Worm (Caenorhabditis elegans) whole organism, L3 larva: ENCODE data around the gene rsd-3.

ENCODE experiments used
- R02D3.7 ChIP-seq: fragments of 150-350 bp; optimal IDR thresholded peaks from 2 replicates; lab custom pipeline; 2014; ENCODE audit warnings: missing biosample characterization, missing genetic modification characterization
- ZK546.5 ChIP-seq: sonication (generic microtip); optimal IDR thresholded peaks from 2 replicates; lab custom pipeline; 2017; ENCODE audit warnings: missing biosample characterization, missing genetic modification characterization
- ama-1 ChIP-seq: fragments of 150-350 bp; optimal IDR thresholded peaks from 2 replicates; lab custom pipeline; 2018
- ceh-82 ChIP-seq: fragments of 150-350 bp; optimal IDR thresholded peaks from 2 replicates; lab custom pipeline; 2014; ENCODE audit warnings: missing biosample characterization, missing genetic modification characterization
- daf-12 ChIP-seq: fragments of 150-350 bp; optimal IDR thresholded peaks from 2 replicates; lab custom pipeline; 2014; ENCODE audit warnings: missing biosample characterization, missing genetic modification reagents, missing genetic modification characterization
- egl-5 ChIP-seq: fragments of 150-350 bp; optimal IDR thresholded peaks from 2 replicates; lab custom pipeline; 2017; ENCODE audit warnings: missing biosample characterization, missing genetic modification reagents, missing genetic modification characterization, inconsistent platforms
- elt-1 ChIP-seq: fragments of 150-350 bp; optimal IDR thresholded peaks from 2 replicates; lab custom pipeline; 2014; ENCODE audit warnings: missing biosample characterization, missing genetic modification characterization
- elt-2 ChIP-seq: sonication (generic microtip); optimal IDR thresholded peaks from 2 replicates; lab custom pipeline; 2016; ENCODE audit warnings: missing genetic modification reagents, mild to moderate bottlenecking, missing genetic modification characterization, missing compliant biosample characterization
- elt-3 ChIP-seq, 3 experiments: fragments of 150-350 bp in 1 of 3; sonication (generic microtip) in 2 of 3; optimal IDR thresholded peaks; 2 replicates in 2 of 3; 4 replicates in 1 of 3; lab custom pipeline; 2014 to 2017; ENCODE audit warnings: missing biosample characterization in 3 of 3, missing genetic modification characterization in 3 of 3
- eor-1 ChIP-seq, 2 experiments: fragments of 150-350 bp; optimal IDR thresholded peaks; 2 replicates each; lab custom pipeline; 2014 to 2018; ENCODE audit warnings: missing biosample characterization in 2 of 2, missing genetic modification characterization in 2 of 2
- fkh-2 ChIP-seq: fragments of 150-350 bp; optimal IDR thresholded peaks from 2 replicates; lab custom pipeline; 2014; ENCODE audit warnings: missing biosample characterization, missing genetic modification reagents, missing genetic modification characterization
- fos-1 ChIP-seq: fragments of 150-350 bp; optimal IDR thresholded peaks from 2 replicates; lab custom pipeline; 2014; ENCODE audit warnings: missing biosample characterization, missing genetic modification characterization
- hmg-11 ChIP-seq: sonication (generic microtip); optimal IDR thresholded peaks from 2 replicates; lab custom pipeline; 2016; ENCODE audit warnings: missing genetic modification characterization, missing compliant biosample characterization
- lin-15B ChIP-seq: fragments of 150-350 bp; optimal IDR thresholded peaks from 2 replicates; lab custom pipeline; 2014; ENCODE audit warnings: missing biosample characterization, missing genetic modification characterization
- lin-39 ChIP-seq: fragments of 150-350 bp; optimal IDR thresholded peaks from 2 replicates; lab custom pipeline; 2018; ENCODE audit warnings: missing biosample characterization, missing genetic modification reagents, missing genetic modification characterization
- lsy-12 ChIP-seq: sonication (generic microtip); optimal IDR thresholded peaks from 2 replicates; lab custom pipeline; 2016; ENCODE audit warnings: mild to moderate bottlenecking, missing genetic modification characterization, missing compliant biosample characterization
- mml-1 ChIP-seq: fragments of 150-350 bp; sonication (generic microtip); optimal IDR thresholded peaks from 3 replicates; lab custom pipeline; 2014; ENCODE audit warnings: missing biosample characterization, missing genetic modification characterization
- nfya-1 ChIP-seq: sonication (generic microtip); optimal IDR thresholded peaks from 2 replicates; lab custom pipeline; 2017; ENCODE audit warnings: missing genetic modification characterization, mild to moderate bottlenecking, missing compliant biosample characterization, antibody characterized with exemption, moderate library complexity; ENCODE audit not compliant: insufficient read depth
- nhr-11 ChIP-seq: fragments of 150-350 bp; optimal IDR thresholded peaks from 2 replicates; lab custom pipeline; 2014; ENCODE audit warnings: missing biosample characterization, missing genetic modification characterization
- nhr-23 ChIP-seq: fragments of 150-350 bp; optimal IDR thresholded peaks from 2 replicates; lab custom pipeline; 2014; ENCODE audit warnings: missing biosample characterization, missing genetic modification reagents, missing genetic modification characterization
- nhr-25 ChIP-seq: sonication (generic microtip); optimal IDR thresholded peaks from 2 replicates; lab custom pipeline; 2017; ENCODE audit warnings: missing biosample characterization, missing genetic modification characterization
- nhr-28 ChIP-seq: fragments of 150-350 bp; optimal IDR thresholded peaks from 2 replicates; lab custom pipeline; 2014; ENCODE audit warnings: missing biosample characterization, missing genetic modification characterization
- nhr-43 ChIP-seq: sonication (generic microtip); optimal IDR thresholded peaks from 2 replicates; lab custom pipeline; 2016; ENCODE audit warnings: mild to moderate bottlenecking, missing genetic modification characterization, missing compliant biosample characterization; ENCODE audit not compliant: poor library complexity, severe bottlenecking
- nhr-67 ChIP-seq: fragments of 150-350 bp; optimal IDR thresholded peaks from 2 replicates; lab custom pipeline; 2014; ENCODE audit warnings: missing biosample characterization, missing genetic modification characterization
- nhr-76 ChIP-seq: fragments of 150-350 bp; sonication (generic microtip); optimal IDR thresholded peaks from 5 replicates; lab custom pipeline; 2014; ENCODE audit warnings: missing biosample characterization, missing genetic modification characterization
- nhr-77 ChIP-seq: fragments of 150-350 bp; optimal IDR thresholded peaks from 2 replicates; lab custom pipeline; 2014; ENCODE audit warnings: missing biosample characterization, missing genetic modification characterization
- pqm-1 ChIP-seq: fragments of 150-350 bp; optimal IDR thresholded peaks from 2 replicates; lab custom pipeline; 2017; ENCODE audit warnings: missing biosample characterization, missing genetic modification characterization, inconsistent platforms
- sea-2 ChIP-seq: fragments of 150-350 bp; sonication (generic microtip); optimal IDR thresholded peaks from 4 replicates; lab custom pipeline; 2014; ENCODE audit warnings: missing biosample characterization, missing genetic modification reagents, missing genetic modification characterization
- skn-1 ChIP-seq: fragments of 150-350 bp; optimal IDR thresholded peaks from 2 replicates; lab custom pipeline; 2014; ENCODE audit warnings: missing biosample characterization, missing genetic modification characterization
- tbx-2 ChIP-seq: sonication (generic microtip); optimal IDR thresholded peaks from 2 replicates; lab custom pipeline; 2016; ENCODE audit warnings: mild to moderate bottlenecking, missing genetic modification characterization, missing compliant biosample characterization
- unc-39 ChIP-seq: sonication (generic microtip); optimal IDR thresholded peaks from 4 replicates; lab custom pipeline; 2017; ENCODE audit warnings: missing biosample characterization, missing genetic modification characterization
- unc-62 ChIP-seq: fragments of 150-350 bp; sonication (generic microtip); optimal IDR thresholded peaks from 4 replicates; lab custom pipeline; 2014; ENCODE audit warnings: missing biosample characterization, missing genetic modification reagents, missing genetic modification characterization
- ztf-4 ChIP-seq: fragments of 150-350 bp; optimal IDR thresholded peaks from 2 replicates; lab custom pipeline; 2014; ENCODE audit warnings: missing biosample characterization, missing genetic modification characterization

rsd-3 gene

ce11 chrX:11806175-11806853 is 8.0 kb downstream of the rsd-3 start:
- TF ChIP-seq fkh-2 (tag; lab: Kevin White, UChicago) (no peak), fos-1 (tag; lab: Kevin White, UChicago) (no peak), egl-5 (tag; lab: Kevin White, UChicago) (no peak), nhr-77 (tag; lab: Kevin White, UChicago) (no peak), daf-12 (tag; lab: Kevin White, UChicago) (no peak), eor-1 (tag; optimal IDR thresholded peaks at IDR 0.05; lab: Kevin White, UChicago) (no peak), nhr-11 (tag; lab: Kevin White, UChicago) (no peak), ceh-82 (tag; lab: Kevin White, UChicago) (no peak), sea-2 (GFP tag; lab: Kevin White, UChicago) (no peak)

DNA sequence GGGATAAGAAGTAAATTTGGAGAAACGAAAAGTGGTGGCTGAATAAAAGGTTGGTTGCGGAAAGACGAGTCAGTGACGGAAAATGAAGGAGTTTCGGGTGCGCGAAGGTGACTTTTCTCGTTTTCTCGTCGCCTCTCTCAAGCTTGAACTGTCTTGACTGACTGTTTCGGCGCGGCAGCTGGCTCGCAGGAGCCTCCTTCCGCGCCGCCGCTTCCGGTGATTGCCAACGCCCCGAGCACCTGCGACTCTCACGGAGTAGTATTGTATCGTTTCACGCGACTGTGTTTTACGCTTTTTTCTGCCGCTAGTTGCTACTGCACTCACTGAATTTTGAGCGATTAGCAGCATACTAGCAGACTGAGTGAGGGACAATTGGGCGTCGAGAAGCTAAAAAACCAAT is 16.4 kb downstream of the rsd-3 start, which contains the start of gene C34E11.2:
C34E11.2 (minus strand) TSS at position 84 of the 400 bp plus-strand sequence.
- TF ChIP-seq elt-2 (tag; lab: Kevin White, UChicago) (no peak), lsy-12 (peak; percentile 2)

DNA sequence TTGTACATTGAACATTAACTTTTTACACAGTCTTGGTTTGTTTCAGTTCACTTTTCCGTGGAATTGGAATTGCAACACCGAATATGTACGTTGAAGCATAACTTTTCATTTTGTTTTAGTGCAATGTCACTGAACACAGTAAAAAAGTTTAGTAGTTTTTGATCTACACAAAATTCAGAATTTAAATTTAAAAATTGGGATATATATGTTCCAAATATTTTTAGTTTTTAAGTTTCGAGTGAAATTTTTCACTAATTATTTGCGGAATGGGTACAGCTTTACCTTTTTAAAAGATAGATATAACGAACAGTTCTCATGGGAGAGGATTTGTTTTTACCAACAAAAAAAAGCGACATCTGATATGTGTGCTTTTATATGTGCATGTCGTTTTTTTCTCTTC is 18.5 kb downstream of the rsd-3 start:
- TF ChIP-seq mml-1 (tag; lab: Kevin White, UChicago) (no peak), skn-1 (tag; lab: Kevin White, UChicago) (no peak), R02D3.7 (no peak), elt-3 (tag; optimal IDR thresholded peaks at IDR 0.05; lab: Kevin White, UChicago) (no peak), ceh-82 (tag; lab: Kevin White, UChicago) (no peak), ZK546.5 (tag; lab: Kevin White, UChicago) (no peak), fos-1 (tag; lab: Kevin White, UChicago) (no peak), eor-1 (tag; optimal IDR thresholded peaks at IDR 0.05; lab: Kevin White, UChicago) (no peak)

DNA sequence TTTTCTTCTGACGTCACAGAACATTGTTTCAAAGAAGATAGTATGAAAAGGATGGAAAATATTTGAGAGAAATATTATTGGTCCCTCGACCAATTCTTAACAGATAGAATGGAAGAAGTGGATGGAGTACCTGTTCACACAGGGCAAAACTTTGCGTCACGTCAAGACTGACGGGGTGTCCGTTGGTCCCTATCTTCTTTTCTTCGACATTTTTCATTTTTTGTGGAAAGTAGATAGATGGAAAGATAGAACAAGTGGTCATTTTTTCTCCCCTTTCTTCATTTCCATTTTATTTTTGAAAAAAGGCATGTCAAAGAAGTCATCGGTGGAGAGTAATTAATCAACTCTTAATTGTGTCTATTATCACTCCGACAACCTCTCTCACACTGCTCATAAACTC is 20.4 kb downstream of the rsd-3 start:
- TF ChIP-seq nfya-1 (tag; lab: Kevin White, UChicago) (peak; percentile 21), elt-1 (tag; lab: Kevin White, UChicago) (no peak)
- TF ChIP-seq, all 47 proteins: peak for 1

DNA sequence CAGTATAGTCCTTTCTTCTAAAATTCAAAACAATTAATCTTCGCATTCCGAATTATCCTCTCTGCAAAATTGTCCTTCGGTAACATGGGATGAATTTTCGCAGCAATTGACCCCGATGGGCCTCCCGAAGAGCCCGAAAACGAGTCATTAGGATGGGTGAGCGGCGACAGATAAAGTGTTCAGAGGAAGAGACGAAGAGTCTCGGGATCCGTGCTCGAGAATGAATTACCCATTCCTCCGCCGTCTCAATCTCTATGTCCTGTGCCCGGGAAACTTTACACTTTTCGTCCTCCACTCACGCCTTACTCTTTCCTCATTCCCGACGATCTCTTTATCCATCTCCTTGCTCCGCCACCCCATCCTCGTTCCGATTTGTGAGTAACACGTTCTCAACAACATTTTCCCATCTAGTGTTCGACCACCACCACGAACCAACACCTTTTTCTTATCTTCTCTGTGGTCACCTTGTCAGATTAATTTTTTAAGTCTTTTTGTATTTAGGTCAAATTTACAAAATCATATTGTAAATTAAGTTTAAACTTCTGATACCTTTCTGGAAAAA is 22.9 kb downstream of the rsd-3 start:
- TF ChIP-seq ztf-4 (tag; lab: Kevin White, UChicago) (no peak), skn-1 (tag; lab: Kevin White, UChicago) (no peak), nhr-77 (tag; lab: Kevin White, UChicago) (no peak)

- TF ChIP-seq pqm-1 (tag; lab: Kevin White, UChicago): no peak
- TF ChIP-seq fkh-2 (tag; lab: Kevin White, UChicago): no peak
- no peak for TF ChIP-seq nhr-11 (tag; lab: Kevin White, UChicago)
- no peak for TF ChIP-seq lin-39 (tag; lab: Kevin White, UChicago)
- TF ChIP-seq nhr-43 (tag; lab: Kevin White, UChicago): no peak
- no peak for TF ChIP-seq nhr-28 (tag; lab: Kevin White, UChicago)
- TF ChIP-seq unc-62 (GFP tag; lab: Kevin White, UChicago): no peak
Observed at ce11 chrX:11823704-11824103, 25.4 kb downstream of the rsd-3 start, which contains the start of gene tag-241. Gene tag-241, plus strand, starts transcription at chrX:11824004.

DNA sequence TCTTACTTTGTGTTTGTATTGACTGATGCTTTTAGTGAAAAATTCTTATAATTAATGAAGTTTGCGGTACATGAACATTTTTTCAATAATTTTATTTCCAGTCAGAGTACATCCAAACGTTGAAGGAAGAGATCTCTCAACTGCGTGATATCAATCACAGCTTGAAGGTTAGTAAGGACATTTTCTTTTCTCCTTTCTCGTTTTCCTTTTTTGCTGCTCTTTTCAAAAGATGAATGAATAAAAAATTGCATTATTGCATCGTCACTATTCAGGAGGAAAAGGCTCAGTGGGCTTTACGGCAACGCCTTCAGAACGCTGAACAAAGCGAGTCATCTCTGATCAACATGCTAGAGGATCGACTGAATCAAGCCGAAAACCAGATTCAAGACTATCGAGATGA is 28.6 kb downstream of the rsd-3 start:
- TF ChIP-seq ama-1 (lab: Kevin White, UChicago): no peak
- TF ChIP-seq nhr-76: no peak
- TF ChIP-seq nhr-28 (tag; lab: Kevin White, UChicago): no peak
- no peak for TF ChIP-seq nhr-67 (tag; lab: Kevin White, UChicago)
- TF ChIP-seq unc-39 (tag; lab: Kevin White, UChicago): no peak
- TF ChIP-seq daf-12 (tag; lab: Kevin White, UChicago): no peak
- no peak for TF ChIP-seq lin-15B
- TF ChIP-seq R02D3.7: no peak
- no peak for TF ChIP-seq nhr-25
- no peak for TF ChIP-seq eor-1 (tag; optimal IDR thresholded peaks at IDR 0.05; lab: Kevin White, UChicago)
- no peak for TF ChIP-seq elt-1 (tag; lab: Kevin White, UChicago)
- TF ChIP-seq nhr-43 (tag; lab: Kevin White, UChicago): no peak
- no peak for TF ChIP-seq fos-1 (tag; lab: Kevin White, UChicago)
- no peak for TF ChIP-seq nhr-23 (tag; lab: Kevin White, UChicago)
- no peak for TF ChIP-seq elt-3 (tag; optimal IDR thresholded peaks at IDR 0.05; lab: Kevin White, UChicago)
- TF ChIP-seq ceh-82 (tag; lab: Kevin White, UChicago): no peak
- no peak for TF ChIP-seq hmg-11 (tag; lab: Kevin White, UChicago)
- no peak for TF ChIP-seq tbx-2
